Fruit fly (Drosophila melanogaster) whole organism, adult: ENCODE measurements around the gene Socs16D.

Source experiments
- CG11617 ChIP-seq: fragments of 200-800 bp; sonication (Bioruptor generic); optimal IDR thresholded peaks from 2 replicates; lab custom pipeline; 2017; ENCODE audit warnings: mild to moderate bottlenecking, missing biosample characterization, missing genetic modification reagents, missing genetic modification characterization
- CG7101 ChIP-seq: fragments of 200-800 bp; sonication (Bioruptor generic); optimal IDR thresholded peaks from 2 replicates; lab custom pipeline; 2018; ENCODE audit warnings: missing biosample characterization, mild to moderate bottlenecking, missing genetic modification characterization, moderate library complexity
- Crg-1 ChIP-seq: fragments of 200-800 bp; sonication (Bioruptor generic); optimal IDR thresholded peaks from 2 replicates; lab custom pipeline; 2016; ENCODE audit warnings: missing biosample characterization, missing genetic modification characterization
- bab1 ChIP-seq: fragments of 200-800 bp; sonication (Bioruptor generic); optimal IDR thresholded peaks from 3 replicates; lab custom pipeline; 2019; ENCODE audit warnings: missing biosample characterization, mild to moderate bottlenecking, missing genetic modification characterization, moderate library complexity
- cnc ChIP-seq, 2 experiments: fragments of >200 bp; optimal IDR thresholded peaks; 2 replicates each; lab custom pipeline; 2017
- tj ChIP-seq: fragments of 200-800 bp; sonication (Bioruptor generic); optimal IDR thresholded peaks from 3 replicates; lab custom pipeline; 2017; ENCODE audit warnings: missing biosample characterization, mild to moderate bottlenecking, missing genetic modification characterization, moderate library complexity

- TF ChIP-seq cnc (optimal IDR thresholded peaks at IDR 0.05; lab: Kevin White, UChicago): no peak
- TF ChIP-seq CG7101: peak; percentile 35
- peak; percentile 25 for TF ChIP-seq bab1
- TF ChIP-seq CG11617: peak; percentile 60
- peak; percentile 49 for TF ChIP-seq tj (GFP tag; lab: Kevin White, UChicago)
- no peak for TF ChIP-seq Crg-1 (GFP tag; lab: Kevin White, UChicago)
These were observed 29.3 kb upstream of the Socs16D start, which contains the start of gene Srx for dm6 chrX:17856458-17857277.
